Worm (Caenorhabditis elegans) whole organism, L2 larva: Measurements from ENCODE around the gene C47E12.9.
A peak's percentile ranks its signal among the peaks of the same experiment; 100 is the strongest.

ENCODE experiments used
- R02D3.7 ChIP-seq: fragments of 150-350 bp; optimal IDR thresholded peaks from 2 replicates; lab custom pipeline; 2014; ENCODE audit warnings: missing biosample characterization, missing genetic modification characterization
- ama-1 ChIP-seq: fragments of 150-350 bp; optimal IDR thresholded peaks from 2 replicates; lab custom pipeline; 2018; ENCODE audit warnings: inconsistent platforms
- blmp-1 ChIP-seq: sonication (generic microtip); optimal IDR thresholded peaks from 2 replicates; lab custom pipeline; 2017; ENCODE audit warnings: missing genetic modification characterization, mild to moderate bottlenecking, missing compliant biosample characterization, antibody characterized with exemption, moderate library complexity; ENCODE audit not compliant: insufficient read depth
- ceh-16 ChIP-seq: fragments of 150-350 bp; optimal IDR thresholded peaks from 2 replicates; lab custom pipeline; 2014; ENCODE audit warnings: missing biosample characterization, missing genetic modification characterization
- fos-1 ChIP-seq: fragments of 150-350 bp; optimal IDR thresholded peaks from 2 replicates; lab custom pipeline; 2014; ENCODE audit warnings: missing biosample characterization, missing genetic modification characterization
- mab-5 ChIP-seq: fragments of 150-350 bp; optimal IDR thresholded peaks from 2 replicates; lab custom pipeline; 2014; ENCODE audit warnings: missing biosample characterization, missing genetic modification characterization
- nhr-10 ChIP-seq: sonication (generic microtip); optimal IDR thresholded peaks from 2 replicates; lab custom pipeline; 2017; ENCODE audit warnings: missing biosample characterization, missing genetic modification characterization
- nhr-25 ChIP-seq: fragments of 150-350 bp; sonication (generic microtip); optimal IDR thresholded peaks from 3 replicates; lab custom pipeline; 2014; ENCODE audit warnings: missing biosample characterization, missing genetic modification characterization
- nhr-6 ChIP-seq: fragments of 150-350 bp; optimal IDR thresholded peaks from 2 replicates; lab custom pipeline; 2014; ENCODE audit warnings: missing biosample characterization, missing genetic modification characterization
- nhr-77 ChIP-seq: fragments of 150-350 bp; optimal IDR thresholded peaks from 2 replicates; lab custom pipeline; 2014; ENCODE audit warnings: missing biosample characterization, missing genetic modification characterization
- skn-1 ChIP-seq: sonication (generic microtip); optimal IDR thresholded peaks from 2 replicates; lab custom pipeline; 2017; ENCODE audit warnings: missing biosample characterization, missing genetic modification characterization
- unc-55 ChIP-seq: fragments of 150-350 bp; sonication (generic microtip); optimal IDR thresholded peaks from 3 replicates; lab custom pipeline; 2014; ENCODE audit warnings: missing biosample characterization, missing genetic modification reagents, missing genetic modification characterization
- unc-62 ChIP-seq: fragments of 150-350 bp; optimal IDR thresholded peaks from 2 replicates; lab custom pipeline; 2014; ENCODE audit warnings: missing biosample characterization, missing genetic modification reagents, missing genetic modification characterization
- zag-1 ChIP-seq: fragments of 150-350 bp; optimal IDR thresholded peaks from 2 replicates; lab custom pipeline; 2014; ENCODE audit warnings: missing biosample characterization, missing genetic modification characterization

- TF ChIP-seq nhr-10 (tag; lab: Kevin White, UChicago) (no peak), skn-1 (no peak), unc-62 (GFP tag; lab: Kevin White, UChicago) (no peak), nhr-6 (no peak), zag-1 (tag; lab: Kevin White, UChicago) (no peak), nhr-77 (tag; lab: Kevin White, UChicago) (no peak), ama-1 (lab: Kevin White, UChicago) (no peak), fos-1 (tag; lab: Kevin White, UChicago) (no peak), R02D3.7 (tag; lab: Kevin White, UChicago) (no peak), ceh-16 (tag; lab: Kevin White, UChicago) (no peak), mab-5 (tag; lab: Kevin White, UChicago) (no peak), nhr-25 (tag; lab: Kevin White, UChicago) (no peak), unc-55 (peak; percentile 41), blmp-1 (tag; lab: Kevin White, UChicago) (no peak)
Observed at ce11 chrIV:9982226-9982794, 7.8 kb downstream of the C47E12.9 start, which contains the start of gene rrp-1.
